Worm (Caenorhabditis elegans) whole organism, early embryonic: ENCODE results near the gene nhr-34.

Experiments
- ama-1 ChIP-seq: fragments of 150-350 bp; optimal IDR thresholded peaks from 2 replicates; lab custom pipeline; 2014
- ceh-13 ChIP-seq: fragments of 200-800 bp; sonication (Bioruptor generic); optimal IDR thresholded peaks from 2 replicates; lab custom pipeline; 2018; ENCODE audit warnings: mild to moderate bottlenecking, missing genetic modification characterization, missing compliant biosample characterization
- flt-1 ChIP-seq: fragments of 200-800 bp; sonication (Bioruptor generic); IDR thresholded peaks from 2 replicates; pipeline ENCODE4 v1.3.6; 2022; ENCODE audit warnings: missing genetic modification characterization, missing compliant biosample characterization
- pes-1 ChIP-seq: fragments of 200-800 bp; sonication (Bioruptor generic); IDR thresholded peaks from 2 replicates; pipeline ENCODE4 v1.3.6; 2022; ENCODE audit warnings: missing genetic modification reagents, missing genetic modification characterization, missing compliant biosample characterization
- scrt-1 ChIP-seq: fragments of 200-800 bp; sonication (Bioruptor generic); IDR thresholded peaks from 2 replicates; pipeline ENCODE4 v1.3.6; 2022; ENCODE audit warnings: missing genetic modification characterization, missing compliant biosample characterization
- sea-1 ChIP-seq: fragments of 200-800 bp; sonication (Bioruptor generic); conservative IDR thresholded peaks from 2 replicates; pipeline ENCODE4 v1.3.6; 2022; ENCODE audit warnings: missing genetic modification characterization, missing compliant biosample characterization
- tbx-11 ChIP-seq: fragments of 200-800 bp; sonication (Bioruptor generic); IDR thresholded peaks from 2 replicates; pipeline ENCODE4 v1.3.6; 2022; ENCODE audit warnings: missing genetic modification characterization, missing compliant biosample characterization

- TF ChIP-seq ama-1 (no peak), scrt-1 (GFP tag; lab: Robert Waterston, UW) (no peak), ceh-13 (GFP tag; lab: Kevin White, UChicago) (no peak), tbx-11 (GFP tag; lab: Robert Waterston, UW) (no peak), sea-1 (no peak), pes-1 (no peak), flt-1 (GFP tag; lab: Robert Waterston, UW) (no peak)
These were observed 7.0 kb upstream of the nhr-34 start, which contains the start of gene ins-7 for ce11 chrIV:9682514-9682913.
